Fruit fly (Drosophila melanogaster) whole organism, embryonic: ENCODE measurements around the gene nmdyn-D6.

Experiments
- Awh ChIP-seq: fragments of 200-800 bp; sonication (Bioruptor generic); IDR thresholded peaks from 2 replicates; pipeline ENCODE4, ENCODE4 v1.3.6; 2022; ENCODE audit warnings: missing biosample characterization, missing genetic modification characterization
- Bdp1 ChIP-seq: fragments of 200-800 bp; sonication (Bioruptor generic); optimal IDR thresholded peaks from 3 replicates; lab custom pipeline; 2016; ENCODE audit warnings: missing biosample characterization, missing genetic modification characterization
- CG10267 ChIP-seq: fragments of 200-800 bp; sonication (Bioruptor generic); optimal IDR thresholded peaks from 2 replicates; lab custom pipeline; 2018; ENCODE audit warnings: missing biosample characterization, mild to moderate bottlenecking, missing genetic modification characterization, moderate library complexity
- CG10366 ChIP-seq: fragments of 200-800 bp; sonication (Bioruptor generic); IDR thresholded peaks from 2 replicates; pipeline ENCODE4 v1.3.6; 2022; ENCODE audit warnings: missing biosample characterization, missing genetic modification characterization
- CG14710 ChIP-seq: fragments of 200-800 bp; sonication (Bioruptor generic); optimal IDR thresholded peaks from 3 replicates; lab custom pipeline; 2019; ENCODE audit warnings: missing biosample characterization, mild to moderate bottlenecking, missing genetic modification characterization, moderate library complexity
- CG15479 ChIP-seq: fragments of 200-800 bp; sonication (Bioruptor generic); optimal IDR thresholded peaks from 3 replicates; lab custom pipeline; 2019; ENCODE audit warnings: missing biosample characterization, mild to moderate bottlenecking, missing genetic modification characterization, moderate library complexity
- CG16815 ChIP-seq: fragments of 200-800 bp; sonication (Bioruptor generic); optimal IDR thresholded peaks from 3 replicates; lab custom pipeline; 2017; ENCODE audit warnings: missing biosample characterization, mild to moderate bottlenecking, missing genetic modification characterization
- CG17361 ChIP-seq: fragments of 200-800 bp; sonication (Bioruptor generic); IDR thresholded peaks from 3 replicates; pipeline ENCODE4 v1.3.6; 2022; ENCODE audit warnings: missing biosample characterization, missing genetic modification characterization
- CG18764 ChIP-seq: fragments of 200-800 bp; sonication (Bioruptor generic); optimal IDR thresholded peaks from 3 replicates; lab custom pipeline; 2016; ENCODE audit warnings: missing biosample characterization, missing genetic modification characterization
- CG2129 ChIP-seq: fragments of 200-800 bp; sonication (Bioruptor generic); IDR thresholded peaks from 2 replicates; pipeline ENCODE4 v1.3.6; 2022; ENCODE audit warnings: missing biosample characterization, missing genetic modification characterization; ENCODE audit not compliant: partially characterized antibody
- CG2712 ChIP-seq: fragments of 200-800 bp; optimal IDR thresholded peaks from 3 replicates; lab custom pipeline; 2019; ENCODE audit warnings: missing biosample characterization, mild to moderate bottlenecking, missing genetic modification characterization, moderate library complexity
- CG3065 ChIP-seq: fragments of 200-800 bp; sonication (Bioruptor generic); optimal IDR thresholded peaks from 2 replicates; lab custom pipeline; 2016; ENCODE audit warnings: missing biosample characterization, missing genetic modification characterization
- CG3726 ChIP-seq: fragments of 200-800 bp; sonication (Bioruptor generic); IDR thresholded peaks from 3 replicates; pipeline ENCODE4, ENCODE4 v1.3.6; 2022; ENCODE audit warnings: missing biosample characterization, missing genetic modification characterization
- CG4854 ChIP-seq: fragments of 200-800 bp; sonication (Bioruptor generic); optimal IDR thresholded peaks from 2 replicates; lab custom pipeline; 2016; ENCODE audit warnings: missing biosample characterization, missing genetic modification characterization, inconsistent platforms
- CG5953 ChIP-seq: fragments of 200-800 bp; sonication (Bioruptor generic); IDR thresholded peaks from 2 replicates; pipeline ENCODE4 v1.3.6; 2022; ENCODE audit warnings: missing biosample characterization, missing genetic modification characterization
- CG6683 ChIP-seq: fragments of 200-800 bp; sonication (Bioruptor generic); optimal IDR thresholded peaks from 2 replicates; lab custom pipeline; 2017; ENCODE audit warnings: missing biosample characterization, mild to moderate bottlenecking, missing genetic modification characterization, missing genetic modification reagents
- CG7271 ChIP-seq: fragments of 200-800 bp; sonication (Bioruptor generic); optimal IDR thresholded peaks from 2 replicates; lab custom pipeline; 2018; ENCODE audit warnings: missing biosample characterization, mild to moderate bottlenecking, missing genetic modification characterization, moderate library complexity
- CG8944 ChIP-seq: fragments of 200-800 bp; sonication (Bioruptor generic); optimal IDR thresholded peaks from 3 replicates; lab custom pipeline; 2016; ENCODE audit warnings: missing biosample characterization, missing genetic modification characterization
- CG9215 ChIP-seq: fragments of 200-800 bp; sonication (Bioruptor generic); IDR thresholded peaks from 2 replicates; pipeline ENCODE4 v1.3.6; 2022; ENCODE audit warnings: missing biosample characterization, missing genetic modification characterization
- E2f2 ChIP-seq: fragments of 200-800 bp; sonication (Bioruptor generic); IDR thresholded peaks from 2 replicates; pipeline ENCODE4 v1.3.6; 2022; ENCODE audit warnings: missing biosample characterization, missing genetic modification characterization
- Ets97D ChIP-seq: fragments of 200-800 bp; sonication (Bioruptor generic); optimal IDR thresholded peaks from 3 replicates; lab custom pipeline; 2016; ENCODE audit warnings: missing biosample characterization, missing genetic modification characterization
- H2.0 ChIP-seq: fragments of 200-800 bp; sonication (Bioruptor generic); IDR thresholded peaks from 2 replicates; pipeline ENCODE4 v1.3.6; 2022; ENCODE audit warnings: missing biosample characterization, missing genetic modification characterization
- Hmx ChIP-seq: fragments of 200-800 bp; sonication (Bioruptor generic); optimal IDR thresholded peaks from 2 replicates; lab custom pipeline; 2016; ENCODE audit warnings: missing biosample characterization, missing genetic modification characterization
- Kr ChIP-seq: fragments of 200-800 bp; sonication (Bioruptor generic); optimal IDR thresholded peaks from 2 replicates; lab custom pipeline; 2017; ENCODE audit warnings: missing biosample characterization, mild to moderate bottlenecking, missing genetic modification characterization
- MTF-1 ChIP-seq: fragments of 200-800 bp; sonication (Bioruptor generic); optimal IDR thresholded peaks from 2 replicates; lab custom pipeline; 2018; ENCODE audit warnings: missing biosample characterization, mild to moderate bottlenecking, missing genetic modification characterization, borderline replicate concordance
- Med ChIP-seq: fragments of 200-800 bp; sonication (Bioruptor generic); peaks from one replicate; lab custom pipeline; 2016; ENCODE audit warnings: missing biosample characterization, missing genetic modification characterization, mild to moderate bottlenecking, inconsistent platforms, moderate library complexity
- NK7.1 ChIP-seq: fragments of 200-800 bp; sonication (Bioruptor generic); optimal IDR thresholded peaks from 3 replicates; lab custom pipeline; 2016; ENCODE audit warnings: missing biosample characterization, missing genetic modification characterization
- Sox102F ChIP-seq: fragments of 200-800 bp; sonication (Bioruptor generic); optimal IDR thresholded peaks from 2 replicates; lab custom pipeline; 2018; ENCODE audit warnings: missing biosample characterization, mild to moderate bottlenecking, missing genetic modification characterization, moderate library complexity
- Xrp1 ChIP-seq: fragments of 200-800 bp; sonication (Bioruptor generic); IDR thresholded peaks from 2 replicates; pipeline ENCODE4 v1.3.6; 2022; ENCODE audit warnings: missing biosample characterization, missing genetic modification characterization
- YL-1 ChIP-seq: fragments of 200-800 bp; sonication (Bioruptor generic); optimal IDR thresholded peaks from 3 replicates; lab custom pipeline; 2017; ENCODE audit warnings: missing biosample characterization, mild to moderate bottlenecking, missing genetic modification characterization
- al ChIP-seq: fragments of 200-800 bp; sonication (Bioruptor generic); IDR thresholded peaks from 2 replicates; pipeline ENCODE4 v1.3.6; 2022; ENCODE audit warnings: missing biosample characterization, missing genetic modification characterization
- bbx ChIP-seq: fragments of 200-800 bp; sonication (Bioruptor generic); IDR thresholded peaks from 2 replicates; pipeline ENCODE4 v1.3.6; 2022; ENCODE audit warnings: missing biosample characterization, missing genetic modification characterization; ENCODE audit not compliant: partially characterized antibody
- br ChIP-seq: fragments of >200 bp; optimal IDR thresholded peaks from 2 replicates; lab custom pipeline; 2017
- cad ChIP-seq: fragments of >200 bp; optimal IDR thresholded peaks from 2 replicates; lab custom pipeline; 2017; ENCODE audit warnings: missing biosample characterization, missing genetic modification characterization
- dati ChIP-seq: fragments of 200-800 bp; sonication (Bioruptor generic); IDR thresholded peaks from 2 replicates; pipeline ENCODE4 v1.3.6; 2022; ENCODE audit warnings: missing biosample characterization, missing genetic modification characterization
- dpn ChIP-seq, 2 experiments: fragments of 200-800 bp; sonication (Bioruptor generic); optimal IDR thresholded peaks; 3 replicates each; lab custom pipeline; 2016; ENCODE audit warnings: missing biosample characterization in 2 of 2, missing genetic modification characterization in 2 of 2
- eve ChIP-seq, 2 experiments: fragments of >200 bp; optimal IDR thresholded peaks; 2 replicates each; lab custom pipeline; 2017; ENCODE audit warnings: missing biosample characterization in 2 of 2, missing genetic modification characterization in 2 of 2
- gce ChIP-seq: fragments of 200-800 bp; sonication (Bioruptor generic); IDR thresholded peaks from 3 replicates; pipeline ENCODE4 v1.3.6; 2022; ENCODE audit warnings: missing biosample characterization, missing genetic modification characterization
- gcm2 ChIP-seq: fragments of 200-800 bp; sonication (Bioruptor generic); optimal IDR thresholded peaks from 2 replicates; lab custom pipeline; 2016; ENCODE audit warnings: missing biosample characterization, missing genetic modification characterization
- grau ChIP-seq: fragments of 200-800 bp; optimal IDR thresholded peaks from 3 replicates; lab custom pipeline; 2019; ENCODE audit warnings: missing biosample characterization, mild to moderate bottlenecking, missing genetic modification characterization, moderate library complexity
- gsb ChIP-seq: fragments of 200-800 bp; sonication (Bioruptor generic); IDR thresholded peaks from 2 replicates; pipeline ENCODE4 v1.3.6; 2022; ENCODE audit warnings: missing biosample characterization, missing genetic modification characterization
- kay ChIP-seq: fragments of 200-800 bp; sonication (Bioruptor generic); optimal IDR thresholded peaks from 2 replicates; lab custom pipeline; 2016; ENCODE audit warnings: missing biosample characterization, missing genetic modification characterization
- nau ChIP-seq: fragments of 200-800 bp; sonication (Bioruptor generic); optimal IDR thresholded peaks from 3 replicates; lab custom pipeline; 2017; ENCODE audit warnings: missing biosample characterization, mild to moderate bottlenecking, missing genetic modification characterization, missing genetic modification reagents
- pb ChIP-seq: fragments of 200-800 bp; sonication (Bioruptor generic); optimal IDR thresholded peaks from 3 replicates; lab custom pipeline; 2016; ENCODE audit warnings: missing biosample characterization, missing genetic modification characterization
- pita ChIP-seq: fragments of 200-800 bp; sonication (Bioruptor generic); optimal IDR thresholded peaks from 2 replicates; lab custom pipeline; 2017; ENCODE audit warnings: missing biosample characterization, mild to moderate bottlenecking, missing genetic modification characterization
- rib ChIP-seq: fragments of 200-800 bp; sonication (Bioruptor generic); IDR thresholded peaks from 2 replicates; pipeline ENCODE4 v1.3.6; 2022; ENCODE audit warnings: missing biosample characterization, missing genetic modification characterization
- ro ChIP-seq: fragments of 200-800 bp; sonication (Bioruptor generic); IDR thresholded peaks from 2 replicates; pipeline ENCODE4 v1.3.6; 2022; ENCODE audit warnings: missing biosample characterization, missing genetic modification characterization
- sisA ChIP-seq: fragments of 200-800 bp; sonication (Bioruptor generic); IDR thresholded peaks from 2 replicates; pipeline ENCODE4 v1.3.6; 2022; ENCODE audit warnings: missing biosample characterization, missing genetic modification characterization
- sqz ChIP-seq: fragments of 200-800 bp; sonication (Bioruptor generic); optimal IDR thresholded peaks from 3 replicates; lab custom pipeline; 2018; ENCODE audit warnings: missing biosample characterization, mild to moderate bottlenecking, missing genetic modification characterization
- tgo ChIP-seq: fragments of 200-800 bp; sonication (Bioruptor generic); IDR thresholded peaks from 3 replicates; pipeline ENCODE4 v1.3.6; 2022; ENCODE audit warnings: missing biosample characterization, missing genetic modification characterization
- tin ChIP-seq: fragments of 200-800 bp; sonication (Bioruptor generic); optimal IDR thresholded peaks from 3 replicates; lab custom pipeline; 2016; ENCODE audit warnings: missing biosample characterization, missing genetic modification characterization
- zen ChIP-seq: fragments of 200-800 bp; sonication (Bioruptor generic); optimal IDR thresholded peaks from 3 replicates; lab custom pipeline; 2018; ENCODE audit warnings: missing biosample characterization, mild to moderate bottlenecking, missing genetic modification characterization, moderate library complexity

nmdyn-D6 gene

dm6 chrX:14629411-14629810 is 45.9 kb downstream of the nmdyn-D6 start (continued):
- TF ChIP-seq CG15479 (GFP tag; lab: Kevin White, UChicago) (peak; percentile 62), pb (GFP tag; lab: Kevin White, UChicago) (no peak), Xrp1 (peak; percentile 30; the same call in 1 of the 2 replicates), Bdp1 (GFP tag; lab: Kevin White, UChicago) (no peak), CG4854 (no peak), CG7271 (peak; percentile 86), CG6683 (GFP tag; lab: Kevin White, UChicago) (no peak), NK7.1 (GFP tag; lab: Kevin White, UChicago) (no peak), rib (GFP tag; lab: Robert Waterston, UW) (no peak), CG17361 (GFP tag; lab: Robert Waterston, UW) (0 out of 3 replicates have a peak, but pooled peaks have one; percentile 17), sqz (GFP tag; lab: Kevin White, UChicago) (no peak), zen (tag; lab: Kevin White, UChicago) (peak; percentile 64), gce (GFP tag; lab: Robert Waterston, UW) (no peak), gcm2 (GFP tag; lab: Kevin White, UChicago) (no peak), E2f2 (no peak), H2.0 (GFP tag; lab: Robert Waterston, UW) (no peak), CG10267 (tag; lab: Kevin White, UChicago) (peak; percentile 10), Med (GFP tag; lab: Kevin White, UChicago) (no peak), br (lab: Kevin White, UChicago) (no peak), CG5953 (GFP tag; lab: Robert Waterston, UW) (no peak)

- TF ChIP-seq CG2712 (tag; lab: Kevin White, UChicago) (peak; percentile 75), ro (GFP tag; lab: Robert Waterston, UW) (no peak), Ets97D (GFP tag; lab: Kevin White, UChicago) (no peak), bbx (GFP tag; lab: Robert Waterston, UW) (no peak), sqz (GFP tag; lab: Kevin White, UChicago) (peak; percentile 38), CG14710 (tag; lab: Kevin White, UChicago) (peak; percentile 71), Kr (no peak), CG3726 (GFP tag; lab: Robert Waterston, UW) (no peak), tgo (GFP tag; lab: Robert Waterston, UW) (0 out of 3 replicates have a peak, but pooled peaks have one; percentile 40), YL-1 (GFP tag; lab: Kevin White, UChicago) (no peak), al (GFP tag; lab: Robert Waterston, UW) (no peak), tin (GFP tag; lab: Kevin White, UChicago) (peak; percentile 35), pita (GFP tag; lab: Kevin White, UChicago) (no peak), CG8944 (GFP tag; lab: Kevin White, UChicago) (peak; percentile 51), CG3065 (GFP tag; lab: Kevin White, UChicago) (no peak), CG9215 (GFP tag; lab: Robert Waterston, UW) (no peak), sisA (GFP tag; lab: Robert Waterston, UW) (peak; percentile 60), kay (no peak), dati (GFP tag; lab: Robert Waterston, UW) (no peak), cad (GFP tag; lab: Kevin White, UChicago) (no peak), MTF-1 (GFP tag; lab: Kevin White, UChicago) (peak; percentile 57), CG10366 (GFP tag; lab: Robert Waterston, UW) (peak; percentile 50), Hmx (GFP tag; lab: Kevin White, UChicago) (no peak), grau (tag; lab: Kevin White, UChicago) (peak; percentile 51), Awh (no peak), Sox102F (GFP tag; lab: Kevin White, UChicago) (peak; percentile 75), gsb (GFP tag; lab: Robert Waterston, UW) (no peak), CG16815 (GFP tag; lab: Kevin White, UChicago) (peak; percentile 30), dpn (GFP tag; optimal IDR thresholded peaks at IDR 0.05; lab: Kevin White, UChicago) (peak; percentile 31 to 55), CG2129 (no peak), CG18764 (GFP tag; lab: Kevin White, UChicago) (peak; percentile 16), Med (GFP tag; lab: Kevin White, UChicago) (peak; percentile 81), eve (GFP tag; optimal IDR thresholded peaks at IDR 0.05; lab: Kevin White, UChicago) (peak in 1 of 2 experiments; percentile 48), nau (GFP tag; lab: Kevin White, UChicago) (peak; percentile 60)
Observed at dm6 chrX:14633168-14633567, 49.7 kb downstream of the nmdyn-D6 start.
